Fruit fly (Drosophila melanogaster) whole organism, embryonic: Measurements from ENCODE around the gene Rab3-GAP.

Experiments used
- Atf-2 ChIP-seq: fragments of 200-800 bp; sonication (Bioruptor generic); optimal IDR thresholded peaks from 2 replicates; lab custom pipeline; 2016; ENCODE audit warnings: missing biosample characterization, missing genetic modification characterization
- Atf3 ChIP-seq: fragments of 200-800 bp; sonication (Bioruptor generic); optimal IDR thresholded peaks from 3 replicates; lab custom pipeline; 2016; ENCODE audit warnings: missing biosample characterization, missing genetic modification characterization
- B-H2 ChIP-seq: fragments of 200-800 bp; sonication (Bioruptor generic); optimal IDR thresholded peaks from 2 replicates; lab custom pipeline; 2018; ENCODE audit warnings: missing biosample characterization, mild to moderate bottlenecking, missing genetic modification characterization
- CG10366 ChIP-seq: fragments of 200-800 bp; sonication (Bioruptor generic); IDR thresholded peaks from 2 replicates; pipeline ENCODE4 v1.3.6; 2022; ENCODE audit warnings: missing biosample characterization, missing genetic modification characterization
- CG11723 ChIP-seq: fragments of 200-800 bp; sonication (Bioruptor generic); optimal IDR thresholded peaks from 2 replicates; lab custom pipeline; 2017; ENCODE audit warnings: missing biosample characterization, mild to moderate bottlenecking, missing genetic modification characterization
- CG12219 ChIP-seq: fragments of 200-800 bp; sonication (Bioruptor generic); optimal IDR thresholded peaks from 3 replicates; lab custom pipeline; 2018; ENCODE audit warnings: missing biosample characterization, mild to moderate bottlenecking, missing genetic modification characterization
- CG12299 ChIP-seq: fragments of 200-800 bp; sonication (Bioruptor generic); optimal IDR thresholded peaks from 2 replicates; lab custom pipeline; 2018; ENCODE audit warnings: missing biosample characterization, mild to moderate bottlenecking, missing genetic modification characterization
- CG12769 ChIP-seq: fragments of 200-800 bp; sonication (Bioruptor generic); optimal IDR thresholded peaks from 2 replicates; lab custom pipeline; 2019; ENCODE audit warnings: missing biosample characterization, mild to moderate bottlenecking, missing genetic modification characterization, moderate library complexity
- CG14050 ChIP-seq: fragments of 200-800 bp; sonication (Bioruptor generic); IDR thresholded peaks from 3 replicates; pipeline ENCODE4 v1.3.6; 2022; ENCODE audit warnings: missing biosample characterization, missing genetic modification characterization
- CG16815 ChIP-seq: fragments of 200-800 bp; sonication (Bioruptor generic); optimal IDR thresholded peaks from 3 replicates; lab custom pipeline; 2017; ENCODE audit warnings: missing biosample characterization, mild to moderate bottlenecking, missing genetic modification characterization
- CG17361 ChIP-seq: fragments of 200-800 bp; sonication (Bioruptor generic); IDR thresholded peaks from 3 replicates; pipeline ENCODE4 v1.3.6; 2022; ENCODE audit warnings: missing biosample characterization, missing genetic modification characterization
- CG3065 ChIP-seq: fragments of 200-800 bp; sonication (Bioruptor generic); optimal IDR thresholded peaks from 2 replicates; lab custom pipeline; 2016; ENCODE audit warnings: missing biosample characterization, missing genetic modification characterization
- CG3847 ChIP-seq: fragments of 200-800 bp; sonication (Bioruptor generic); IDR thresholded peaks from 2 replicates; pipeline ENCODE4 v1.3.6; 2022; ENCODE audit warnings: missing biosample characterization, missing genetic modification characterization
- CG5180 ChIP-seq: fragments of 200-800 bp; sonication (Bioruptor generic); optimal IDR thresholded peaks from 3 replicates; lab custom pipeline; 2017; ENCODE audit warnings: missing biosample characterization, missing genetic modification characterization, mild to moderate bottlenecking, moderate library complexity, missing genetic modification reagents
- CG5953 ChIP-seq: fragments of 200-800 bp; sonication (Bioruptor generic); IDR thresholded peaks from 2 replicates; pipeline ENCODE4 v1.3.6; 2022; ENCODE audit warnings: missing biosample characterization, missing genetic modification characterization
- CG7786 ChIP-seq: fragments of 200-800 bp; sonication (Bioruptor generic); optimal IDR thresholded peaks from 2 replicates; lab custom pipeline; 2016; ENCODE audit warnings: missing biosample characterization, missing genetic modification characterization
- CG7839 ChIP-seq: fragments of 200-800 bp; sonication (Bioruptor generic); optimal IDR thresholded peaks from 3 replicates; lab custom pipeline; 2018; ENCODE audit warnings: missing biosample characterization, mild to moderate bottlenecking, missing genetic modification characterization, moderate library complexity
- CG9727 ChIP-seq: fragments of 200-800 bp; sonication (Bioruptor generic); optimal IDR thresholded peaks from 3 replicates; lab custom pipeline; 2017; ENCODE audit warnings: missing biosample characterization, mild to moderate bottlenecking, missing genetic modification characterization
- CTCF ChIP-seq: fragments of 200-800 bp; sonication (Bioruptor generic); optimal IDR thresholded peaks from 2 replicates; lab custom pipeline; 2017; ENCODE audit warnings: missing biosample characterization, mild to moderate bottlenecking, missing genetic modification characterization, moderate library complexity
- CkIIα-i1 ChIP-seq: fragments of 200-800 bp; sonication (Bioruptor generic); IDR thresholded peaks from 2 replicates; pipeline ENCODE4 v1.3.6; 2022; ENCODE audit warnings: missing biosample characterization, missing genetic modification characterization
- Dfd ChIP-seq, 2 experiments: fragments of >200 bp; optimal IDR thresholded peaks; 2 replicates each; lab custom pipeline; 2017; ENCODE audit warnings: missing biosample characterization in 2 of 2, missing genetic modification characterization in 2 of 2
- Dp ChIP-seq: fragments of 200-800 bp; sonication (Bioruptor generic); optimal IDR thresholded peaks from 2 replicates; lab custom pipeline; 2018; ENCODE audit warnings: missing biosample characterization, mild to moderate bottlenecking, missing genetic modification characterization, moderate library complexity
- HmgD ChIP-seq: fragments of 200-800 bp; sonication (Bioruptor generic); optimal IDR thresholded peaks from 3 replicates; lab custom pipeline; 2016; ENCODE audit warnings: missing biosample characterization, missing genetic modification characterization
- Hr3 ChIP-seq: fragments of 200-800 bp; sonication (Bioruptor generic); optimal IDR thresholded peaks from 3 replicates; lab custom pipeline; 2016; ENCODE audit warnings: missing biosample characterization, missing genetic modification characterization
- Hsf ChIP-seq: fragments of 200-800 bp; sonication (Bioruptor generic); optimal IDR thresholded peaks from 3 replicates; lab custom pipeline; 2016; ENCODE audit warnings: missing biosample characterization, missing genetic modification characterization
- Meics ChIP-seq: fragments of 200-800 bp; sonication (Bioruptor generic); optimal IDR thresholded peaks from 2 replicates; lab custom pipeline; 2017; ENCODE audit warnings: missing biosample characterization, mild to moderate bottlenecking, missing genetic modification characterization
- Nf-YA ChIP-seq: fragments of 200-800 bp; sonication (Bioruptor generic); IDR thresholded peaks from 2 replicates; pipeline ENCODE4 v1.3.6; 2022; ENCODE audit warnings: missing biosample characterization, missing genetic modification characterization
- NfI ChIP-seq: fragments of 200-800 bp; sonication (Bioruptor generic); optimal IDR thresholded peaks from 3 replicates; lab custom pipeline; 2018; ENCODE audit warnings: missing biosample characterization, mild to moderate bottlenecking, missing genetic modification characterization, moderate library complexity
- Scr ChIP-seq: fragments of 200-800 bp; sonication (Bioruptor generic); IDR thresholded peaks from 2 replicates; pipeline ENCODE4 v1.3.6; 2022; ENCODE audit warnings: missing biosample characterization, missing genetic modification characterization; ENCODE audit not compliant: partially characterized antibody
- Side ChIP-seq: fragments of 200-800 bp; sonication (Bioruptor generic); optimal IDR thresholded peaks from 2 replicates; lab custom pipeline; 2016; ENCODE audit warnings: missing biosample characterization, missing genetic modification characterization
- Ssrp ChIP-seq: fragments of 200-800 bp; sonication (Bioruptor generic); optimal IDR thresholded peaks from 2 replicates; lab custom pipeline; 2018; ENCODE audit warnings: missing biosample characterization, mild to moderate bottlenecking, missing genetic modification characterization, moderate library complexity
- abd-A ChIP-seq: fragments of 200-800 bp; sonication (Bioruptor generic); optimal IDR thresholded peaks from 3 replicates; lab custom pipeline; 2019; ENCODE audit warnings: missing biosample characterization, mild to moderate bottlenecking, missing genetic modification characterization, moderate library complexity
- bowl ChIP-seq: fragments of 200-800 bp; sonication (Bioruptor generic); IDR thresholded peaks from 2 replicates; pipeline ENCODE4 v1.3.6; 2022; ENCODE audit warnings: missing biosample characterization, missing genetic modification characterization
- cad ChIP-seq: fragments of >200 bp; optimal IDR thresholded peaks from 2 replicates; lab custom pipeline; 2017; ENCODE audit warnings: missing biosample characterization, missing genetic modification characterization
- corto ChIP-seq: fragments of 200-800 bp; sonication (Bioruptor generic); optimal IDR thresholded peaks from 2 replicates; lab custom pipeline; 2016; ENCODE audit warnings: missing biosample characterization, mild to moderate bottlenecking, missing genetic modification characterization, moderate library complexity
- crc ChIP-seq: fragments of 200-800 bp; sonication (Bioruptor generic); optimal IDR thresholded peaks from 2 replicates; lab custom pipeline; 2016; ENCODE audit warnings: missing biosample characterization, missing genetic modification characterization
- crp ChIP-seq, 2 experiments: fragments of 200-800 bp; sonication (Bioruptor generic); optimal IDR thresholded peaks; 2 replicates in 1 of 2; 3 replicates in 1 of 2; lab custom pipeline; 2017; ENCODE audit warnings: missing biosample characterization in 2 of 2, missing genetic modification characterization in 2 of 2, mild to moderate bottlenecking in 1 of 2, moderate library complexity in 1 of 2
- cwo ChIP-seq: fragments of 200-800 bp; sonication (Bioruptor generic); optimal IDR thresholded peaks from 3 replicates; lab custom pipeline; 2017; ENCODE audit warnings: missing biosample characterization, missing genetic modification characterization, mild to moderate bottlenecking, moderate library complexity, missing genetic modification reagents
- da ChIP-seq: fragments of 200-800 bp; sonication (Bioruptor generic); optimal IDR thresholded peaks from 2 replicates; lab custom pipeline; 2016; ENCODE audit warnings: missing biosample characterization, missing genetic modification characterization
- ems ChIP-seq: fragments of 200-800 bp; sonication (Bioruptor generic); optimal IDR thresholded peaks from 3 replicates; lab custom pipeline; 2016; ENCODE audit warnings: missing biosample characterization, missing genetic modification characterization
- fd64A ChIP-seq: fragments of 200-800 bp; sonication (Bioruptor generic); optimal IDR thresholded peaks from 3 replicates; lab custom pipeline; 2018; ENCODE audit warnings: missing biosample characterization, mild to moderate bottlenecking, missing genetic modification characterization
- gem ChIP-seq: fragments of 200-800 bp; sonication (Bioruptor generic); optimal IDR thresholded peaks from 2 replicates; lab custom pipeline; 2019; ENCODE audit warnings: missing biosample characterization, mild to moderate bottlenecking, missing genetic modification characterization, moderate library complexity
- kni ChIP-seq: fragments of 200-800 bp; sonication (Bioruptor generic); optimal IDR thresholded peaks from 3 replicates; lab custom pipeline; 2017; ENCODE audit warnings: mild to moderate bottlenecking, missing biosample characterization, missing genetic modification reagents, missing genetic modification characterization
- pita ChIP-seq: fragments of 200-800 bp; sonication (Bioruptor generic); optimal IDR thresholded peaks from 2 replicates; lab custom pipeline; 2017; ENCODE audit warnings: missing biosample characterization, mild to moderate bottlenecking, missing genetic modification characterization
- run ChIP-seq: fragments of 200-800 bp; sonication (Bioruptor generic); optimal IDR thresholded peaks from 3 replicates; lab custom pipeline; 2018; ENCODE audit warnings: missing biosample characterization, mild to moderate bottlenecking, missing genetic modification characterization
- sens ChIP-seq: fragments of 200-800 bp; sonication (Bioruptor generic); peaks from one replicate; lab custom pipeline; 2016; ENCODE audit warnings: missing biosample characterization, missing genetic modification characterization
- twi ChIP-seq: fragments of 200-800 bp; optimal IDR thresholded peaks from 2 replicates; lab custom pipeline; 2019; ENCODE audit warnings: missing biosample characterization, mild to moderate bottlenecking, missing genetic modification characterization, moderate library complexity
- unpg ChIP-seq: fragments of 200-800 bp; sonication (Bioruptor generic); optimal IDR thresholded peaks from 3 replicates; lab custom pipeline; 2018; ENCODE audit warnings: missing biosample characterization, mild to moderate bottlenecking, missing genetic modification characterization, moderate library complexity
- wdn ChIP-seq: fragments of 200-800 bp; sonication (Bioruptor generic); IDR thresholded peaks from 2 replicates; pipeline ENCODE4 v1.3.6; 2022; ENCODE audit warnings: missing biosample characterization, missing genetic modification characterization
- yki ChIP-seq: fragments of >200 bp; optimal IDR thresholded peaks from 3 replicates; lab custom pipeline; 2018

The Rab3-GAP gene

DNA sequence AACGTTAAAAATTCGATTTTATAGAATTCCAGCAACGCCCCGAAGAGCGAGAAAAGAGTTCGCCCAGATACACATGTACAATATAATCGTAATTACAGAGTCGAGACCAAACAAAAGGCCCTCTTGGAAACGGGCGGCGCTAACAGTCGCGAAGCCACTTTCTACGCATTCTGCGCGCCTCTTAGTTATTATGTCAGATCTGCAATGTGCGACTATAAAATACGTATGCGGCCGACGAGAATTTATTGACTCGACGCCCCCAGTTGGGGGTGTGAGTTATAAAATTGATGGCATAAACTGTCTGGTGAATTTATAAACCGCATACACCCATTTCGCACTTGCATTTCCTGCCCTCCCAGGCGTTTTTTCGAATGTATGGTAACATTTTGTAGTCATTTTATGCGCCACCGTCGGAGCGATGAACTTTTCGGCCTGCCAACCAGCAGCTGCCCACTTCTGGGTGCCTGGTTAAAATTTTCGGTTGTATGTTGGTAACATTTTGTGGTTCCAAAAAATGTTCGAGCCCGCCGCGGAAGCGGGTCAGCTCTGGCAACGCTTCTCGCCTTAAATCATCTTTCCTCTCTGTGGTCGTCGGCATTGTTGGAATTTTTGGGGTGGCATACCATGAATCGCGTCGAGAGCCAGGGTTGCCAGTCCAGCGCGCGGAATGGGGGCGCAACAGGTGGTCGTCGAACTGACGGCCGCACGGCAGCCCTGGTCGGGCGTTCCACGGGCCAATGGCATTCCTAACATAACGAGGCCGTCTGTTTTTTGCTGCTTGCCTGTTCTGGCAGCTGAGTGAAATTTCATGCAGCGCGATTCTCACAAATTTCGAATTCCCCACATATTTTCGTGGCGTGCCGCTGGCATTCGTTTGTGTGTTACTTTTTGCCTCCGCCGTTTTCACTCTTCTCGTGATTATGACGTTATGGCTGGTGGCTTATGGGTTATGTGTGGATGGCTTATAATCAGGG is 51.0 kb downstream of the Rab3-GAP start (continued):
- TF ChIP-seq CG12299 (tag; lab: Kevin White, UChicago): peak; percentile 40
- no peak for TF ChIP-seq Nf-YA (GFP tag; lab: Robert Waterston, UW)
- TF ChIP-seq Hsf: peak; percentile 58
- TF ChIP-seq CG16815 (GFP tag; lab: Kevin White, UChicago): peak; percentile 12
- no peak for TF ChIP-seq Scr (GFP tag; lab: Robert Waterston, UW)
- no peak for TF ChIP-seq yki (lab: Kevin White, UChicago)
- peak; percentile 75 for TF ChIP-seq CG7786 (GFP tag; lab: Kevin White, UChicago)
- TF ChIP-seq Hr3 (GFP tag; lab: Kevin White, UChicago): peak; percentile 36
- peak; percentile 60 for TF ChIP-seq CG11723 (GFP tag; lab: Kevin White, UChicago)
- peak; percentile 83 for TF ChIP-seq Meics (GFP tag; lab: Kevin White, UChicago)
- TF ChIP-seq cwo (GFP tag; lab: Kevin White, UChicago): peak; percentile 89
- peak; percentile 64 for TF ChIP-seq CTCF
- TF ChIP-seq gem (tag; lab: Kevin White, UChicago): peak; percentile 65
- TF ChIP-seq crp (GFP tag; optimal IDR thresholded peaks at IDR 0.05; lab: Kevin White, UChicago): peak in 1 of 2 experiments; percentile 52
- peak; percentile 62 for TF ChIP-seq CG9727 (GFP tag; lab: Kevin White, UChicago)
- peak; percentile 97 for TF ChIP-seq sens (GFP tag; lab: Kevin White, UChicago)
- TF ChIP-seq CG17361: no peak
- TF ChIP-seq CG7839 (tag; lab: Kevin White, UChicago): peak; percentile 60
- TF ChIP-seq ems: peak; percentile 74
- TF ChIP-seq Atf3 (GFP tag; lab: Kevin White, UChicago): peak; percentile 2
- peak; percentile 74 for TF ChIP-seq B-H2 (GFP tag; lab: Kevin White, UChicago)
- TF ChIP-seq CG5953: no peak
- TF ChIP-seq CG12219: peak; percentile 60
- TF ChIP-seq CG5180: peak; percentile 91
- peak; percentile 98 for TF ChIP-seq CG12769 (tag; lab: Kevin White, UChicago)
- TF ChIP-seq abd-A: peak; percentile 100
- TF ChIP-seq da (GFP tag; lab: Kevin White, UChicago): peak; percentile 41
- TF ChIP-seq Atf-2 (GFP tag; lab: Kevin White, UChicago): peak; percentile 57
- peak; percentile 54 for TF ChIP-seq HmgD (GFP tag; lab: Kevin White, UChicago)
- TF ChIP-seq corto (GFP tag; lab: Kevin White, UChicago): no peak
- peak; percentile 57 for TF ChIP-seq unpg (GFP tag; lab: Kevin White, UChicago)
- no peak for TF ChIP-seq bowl (GFP tag; lab: Robert Waterston, UW)
- no peak for TF ChIP-seq CG10366 (GFP tag; lab: Robert Waterston, UW)
- TF ChIP-seq twi (tag; lab: Kevin White, UChicago): peak; percentile 25
- peak; percentile 99 for TF ChIP-seq kni (GFP tag; lab: Kevin White, UChicago)
- peak; percentile 77 for TF ChIP-seq cad (GFP tag; lab: Kevin White, UChicago)
- TF ChIP-seq wdn: no peak
- TF ChIP-seq CG3065 (GFP tag; lab: Kevin White, UChicago): peak; percentile 10
- peak; percentile 52 for TF ChIP-seq fd64A
- TF ChIP-seq crc (GFP tag; lab: Kevin White, UChicago): peak; percentile 17
- no peak for TF ChIP-seq CG3847 (GFP tag; lab: Robert Waterston, UW)
- peak; percentile 37 for TF ChIP-seq NfI (GFP tag; lab: Kevin White, UChicago)
- peak; percentile 85 for TF ChIP-seq Side
- no peak for TF ChIP-seq CkIIα-i1 (GFP tag; lab: Robert Waterston, UW)
- no peak for TF ChIP-seq Ssrp (tag; lab: Kevin White, UChicago)
- no peak for TF ChIP-seq pita (GFP tag; lab: Kevin White, UChicago)
- no peak for TF ChIP-seq CG14050 (GFP tag; lab: Robert Waterston, UW)
- TF ChIP-seq run (tag; lab: Kevin White, UChicago): peak; percentile 97
- peak; percentile 41 for TF ChIP-seq Dp
- no peak for TF ChIP-seq Dfd (GFP tag; optimal IDR thresholded peaks at IDR 0.05; lab: Kevin White, UChicago)
